Worm (Caenorhabditis elegans): ENCODE data around the gene C06E8.5.
A peak's percentile ranks its signal among the peaks of the same experiment; 100 is the strongest.

C06E8.5 gene

DNA sequence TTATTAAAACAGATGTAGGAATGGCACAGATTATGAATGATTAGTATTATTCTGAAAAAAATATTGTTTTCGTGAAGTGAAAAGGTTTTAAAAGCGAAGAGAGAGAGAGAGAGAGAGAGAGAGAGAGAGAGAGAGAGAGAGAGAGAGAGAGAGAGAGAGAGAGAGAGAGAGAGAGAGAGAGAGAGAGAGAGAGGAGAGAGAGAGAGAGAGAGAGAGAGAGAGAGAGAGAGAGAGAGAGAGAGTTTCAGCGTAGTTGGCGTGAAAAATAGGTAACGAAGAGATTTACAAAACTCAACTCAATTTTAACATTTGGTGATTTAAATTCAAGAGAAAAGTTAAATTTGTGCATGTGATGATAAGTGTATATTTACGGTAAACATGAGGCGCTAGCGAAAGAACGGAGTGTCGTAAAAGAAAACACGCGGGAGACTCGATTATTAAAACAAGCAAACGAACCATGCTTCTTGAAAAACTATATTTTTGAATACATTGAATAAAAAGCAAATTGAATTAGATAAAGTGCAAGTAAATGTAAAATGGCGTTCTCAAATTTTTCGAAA lies 37.1 kb downstream of the C06E8.5 start, which contains the start of gene panl-2:
panl-2 (minus strand) TSS at position 51 of the 560 bp plus-strand sequence.
- TF ChIP-seq ZK337.2 (GFP tag; IDR thresholded peaks at IDR 0.05) (no peak), ces-1 (GFP tag; optimal IDR thresholded peaks at IDR 0.05) (no peak), daf-16 (GFP tag; optimal IDR thresholded peaks at IDR 0.05) (no peak), daf-16 (tag; optimal IDR thresholded peaks at IDR 0.05) (peak; percentile 57), T20F7.1 (GFP tag; optimal IDR thresholded peaks at IDR 0.05) (peak; percentile 94), R02D3.7 (tag; optimal IDR thresholded peaks at IDR 0.05) (peak; percentile 57), dpl-1 (GFP tag; optimal IDR thresholded peaks at IDR 0.05) (peak; percentile 86), daf-19 (GFP tag; conservative IDR thresholded peaks at IDR 0.05) (no peak), Y48G9A.11 (GFP tag; IDR thresholded peaks at IDR 0.05) (peak; percentile 85), Y105C5A.15 (GFP tag; IDR thresholded peaks at IDR 0.05) (no peak), nhr-10 (tag; optimal IDR thresholded peaks at IDR 0.05) (no peak), attf-4 (tag; optimal IDR thresholded peaks at IDR 0.05) (no peak), jun-1 (tag; optimal IDR thresholded peaks at IDR 0.05) (no peak), F49E8.2 (tag; optimal IDR thresholded peaks at IDR 0.05; ENCODE audit: borderline replicate concordance) (no peak), snpc-4 (tag; optimal IDR thresholded peaks at IDR 0.05) (no peak), ztf-11 (tag; optimal IDR thresholded peaks at IDR 0.05) (no peak), lin-29 (GFP tag; IDR thresholded peaks at IDR 0.05) (no peak), mdl-1 (tag; optimal IDR thresholded peaks at IDR 0.05) (no peak), mes-2 (tag; optimal IDR thresholded peaks at IDR 0.05; ENCODE audit: poor library complexity, severe bottlenecking) (peak; percentile 67), nhr-76 (tag; optimal IDR thresholded peaks at IDR 0.05) (no peak), lsy-2 (tag; optimal IDR thresholded peaks at IDR 0.05) (peak in 1 of 2 experiments; percentile 88), lin-38 (GFP tag; IDR thresholded peaks at IDR 0.05) (0 out of 2 replicates have a peak, but pooled peaks have one; percentile 7), saeg-2 (GFP tag; IDR thresholded peaks at IDR 0.05) (no peak), nhr-237 (tag; optimal IDR thresholded peaks at IDR 0.05) (no peak), madf-9 (GFP tag; conservative IDR thresholded peaks at IDR 0.05) (no peak), aly-2 (tag; optimal IDR thresholded peaks at IDR 0.05) (no peak), lin-1 (GFP tag; IDR thresholded peaks at IDR 0.05) (no peak), unc-130 (GFP tag; optimal IDR thresholded peaks at IDR 0.05) (no peak), php-3 (GFP tag; IDR thresholded peaks at IDR 0.05) (no peak), nhr-41 (GFP tag; IDR thresholded peaks at IDR 0.05) (no peak), Y75B8A.6 (GFP tag; IDR thresholded peaks at IDR 0.05) (no peak), vab-7 (GFP tag; IDR thresholded peaks at IDR 0.05) (no peak), nhr-111 (GFP tag; optimal IDR thresholded peaks at IDR 0.05) (no peak), cey-2 (tag; optimal IDR thresholded peaks at IDR 0.05; ENCODE audit: borderline replicate concordance, insufficient read depth) (no peak), hmg-1.1 (GFP tag; IDR thresholded peaks at IDR 0.05) (0 out of 2 replicates have a peak, but pooled peaks have one; percentile 9), pqm-1 (tag; optimal IDR thresholded peaks at IDR 0.05) (no peak), ceh-28 (tag; optimal IDR thresholded peaks at IDR 0.05) (no peak), nhr-77 (tag; optimal IDR thresholded peaks at IDR 0.05) (no peak), ceh-82 (tag; optimal IDR thresholded peaks at IDR 0.05) (no peak), set-16 (GFP tag; IDR thresholded peaks at IDR 0.05) (peak; percentile 33; the same call in 1 of the 2 replicates), F44E2.7 (GFP tag; IDR thresholded peaks at IDR 0.05) (no peak), hlh-30 (tag; optimal IDR thresholded peaks at IDR 0.05; ENCODE audit: insufficient read depth) (peak; percentile 91), tra-1 (GFP tag; IDR thresholded peaks at IDR 0.05) (no peak), ceh-62 (tag; optimal IDR thresholded peaks at IDR 0.05) (no peak), nhr-11 (tag; optimal IDR thresholded peaks at IDR 0.05) (peak; percentile 9), nhr-28 (tag; optimal IDR thresholded peaks at IDR 0.05) (no peak), zfp-2 (tag; optimal IDR thresholded peaks at IDR 0.05) (no peak), egl-27 (tag; optimal IDR thresholded peaks at IDR 0.05) (no peak), F26F4.8 (GFP tag; conservative IDR thresholded peaks at IDR 0.05) (no peak), skn-1 (tag; optimal IDR thresholded peaks at IDR 0.05) (no peak), arid-1 (GFP tag; conservative IDR thresholded peaks at IDR 0.05) (no peak), dve-1 (tag; optimal IDR thresholded peaks at IDR 0.05; ENCODE audit: insufficient read depth) (no peak)
